Worm (Caenorhabditis elegans) whole organism, L3 larva: ENCODE data around the gene F32H5.3.

Experiments used
- fkh-10 ChIP-seq: sonication (generic microtip); optimal IDR thresholded peaks from 2 replicates; lab custom pipeline; 2017; ENCODE audit warnings: missing biosample characterization, missing genetic modification reagents, missing genetic modification characterization
- mdl-1 ChIP-seq: fragments of 150-350 bp; optimal IDR thresholded peaks from 2 replicates; lab custom pipeline; 2014; ENCODE audit warnings: missing biosample characterization, missing genetic modification characterization
- nhr-12 ChIP-seq: fragments of 150-350 bp; optimal IDR thresholded peaks from 2 replicates; lab custom pipeline; 2014; ENCODE audit warnings: missing biosample characterization, missing genetic modification characterization
- nhr-23 ChIP-seq: fragments of 150-350 bp; optimal IDR thresholded peaks from 2 replicates; lab custom pipeline; 2014; ENCODE audit warnings: missing biosample characterization, missing genetic modification reagents, missing genetic modification characterization
- nhr-237 ChIP-seq: fragments of 150-350 bp; optimal IDR thresholded peaks from 2 replicates; lab custom pipeline; 2014; ENCODE audit warnings: missing biosample characterization, missing genetic modification characterization
- snpc-4 ChIP-seq: fragments of 150-350 bp; optimal IDR thresholded peaks from 2 replicates; lab custom pipeline; 2014; ENCODE audit warnings: missing biosample characterization, missing genetic modification characterization

DNA sequence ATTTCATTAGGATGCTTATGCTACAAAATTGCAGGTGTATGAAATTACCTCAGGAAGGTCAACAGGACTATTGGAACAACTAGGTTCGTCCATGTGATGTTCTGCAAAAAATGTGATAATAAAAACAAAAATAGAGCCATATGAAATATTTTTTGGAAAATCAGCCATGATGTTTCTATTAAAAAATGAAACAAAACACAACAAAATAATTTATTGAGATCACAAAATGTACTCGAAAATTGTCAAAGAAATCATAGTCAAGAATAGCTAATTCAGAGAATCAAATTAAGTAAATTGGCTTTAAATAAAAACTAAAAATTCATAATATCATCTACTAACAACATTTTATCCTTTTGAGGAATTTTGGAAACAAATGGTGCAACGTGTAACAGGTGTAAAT is 28.2 kb upstream of the F32H5.3 start, which contains the start of gene nhr-129:
- TF ChIP-seq nhr-23, result no peak
- TF ChIP-seq snpc-4 (tag; lab: Kevin White, UChicago), result no peak
- no peak for TF ChIP-seq mdl-1 (tag; lab: Kevin White, UChicago)
- no peak for TF ChIP-seq nhr-12 (tag; lab: Kevin White, UChicago)
- no peak for TF ChIP-seq nhr-237 (tag; lab: Kevin White, UChicago)
- TF ChIP-seq fkh-10, result no peak
